Fruit fly (Drosophila melanogaster) whole organism, prepupa: Measurements from ENCODE around the gene pyd.

Experiments used
- Blimp-1 ChIP-seq: fragments of 200-800 bp; sonication (Bioruptor generic); optimal IDR thresholded peaks from 3 replicates; lab custom pipeline; 2017; ENCODE audit warnings: missing biosample characterization, missing genetic modification characterization, mild to moderate bottlenecking, moderate library complexity, missing genetic modification reagents
- CG10631 ChIP-seq: fragments of 200-800 bp; sonication (Bioruptor generic); optimal IDR thresholded peaks from 2 replicates; lab custom pipeline; 2016; ENCODE audit warnings: missing biosample characterization, missing genetic modification characterization
- CG10669 ChIP-seq: fragments of 200-800 bp; sonication (Bioruptor generic); optimal IDR thresholded peaks from 3 replicates; lab custom pipeline; 2018; ENCODE audit warnings: missing biosample characterization, mild to moderate bottlenecking, missing genetic modification characterization, moderate library complexity
- CG11294 ChIP-seq: fragments of 200-800 bp; sonication (Bioruptor generic); IDR thresholded peaks from 2 replicates; pipeline ENCODE4 v1.3.6; 2022; ENCODE audit warnings: missing biosample characterization, missing genetic modification characterization
- CG11762 ChIP-seq: fragments of 200-800 bp; sonication (Bioruptor generic); optimal IDR thresholded peaks from 3 replicates; lab custom pipeline; 2016; ENCODE audit warnings: missing biosample characterization, missing genetic modification characterization; ENCODE audit not compliant: insufficient read depth
- CG11902 ChIP-seq: fragments of 200-800 bp; sonication (Bioruptor generic); optimal IDR thresholded peaks from 3 replicates; lab custom pipeline; 2016; ENCODE audit warnings: missing biosample characterization, missing genetic modification characterization
- CG15336 ChIP-seq: fragments of 200-800 bp; sonication (Bioruptor generic); IDR thresholded peaks from 2 replicates; pipeline ENCODE4 v1.3.6; 2022; ENCODE audit warnings: missing biosample characterization, missing genetic modification characterization
- CG1621 ChIP-seq: fragments of 200-800 bp; sonication (Bioruptor generic); optimal IDR thresholded peaks from 3 replicates; lab custom pipeline; 2018; ENCODE audit warnings: missing biosample characterization, mild to moderate bottlenecking, missing genetic modification characterization
- CG16779 ChIP-seq: fragments of 200-800 bp; sonication (Bioruptor generic); optimal IDR thresholded peaks from 3 replicates; lab custom pipeline; 2017; ENCODE audit warnings: missing biosample characterization, mild to moderate bottlenecking, missing genetic modification characterization
- CG3032 ChIP-seq: fragments of 200-800 bp; optimal IDR thresholded peaks from 2 replicates; lab custom pipeline; 2019; ENCODE audit warnings: missing biosample characterization, mild to moderate bottlenecking, missing genetic modification characterization, moderate library complexity
- CG34406 ChIP-seq: fragments of 200-800 bp; sonication (Bioruptor generic); optimal IDR thresholded peaks from 3 replicates; lab custom pipeline; 2016; ENCODE audit warnings: missing biosample characterization, missing genetic modification characterization
- CG4318 ChIP-seq: fragments of 200-800 bp; sonication (Bioruptor generic); optimal IDR thresholded peaks from 3 replicates; lab custom pipeline; 2017; ENCODE audit warnings: missing biosample characterization, mild to moderate bottlenecking, missing genetic modification characterization
- CG6276 ChIP-seq: fragments of 200-800 bp; sonication (Bioruptor generic); optimal IDR thresholded peaks from 2 replicates; lab custom pipeline; 2017; ENCODE audit warnings: missing biosample characterization, mild to moderate bottlenecking, missing genetic modification characterization
- CG6792 ChIP-seq: fragments of 200-800 bp; sonication (Bioruptor generic); optimal IDR thresholded peaks from 3 replicates; lab custom pipeline; 2016; ENCODE audit warnings: missing biosample characterization, missing genetic modification characterization
- CG6808 ChIP-seq: fragments of 200-800 bp; sonication (Bioruptor generic); optimal IDR thresholded peaks from 3 replicates; lab custom pipeline; 2017; ENCODE audit warnings: missing biosample characterization, missing genetic modification characterization, mild to moderate bottlenecking, moderate library complexity, missing genetic modification reagents
- CG6854 ChIP-seq: fragments of 200-800 bp; sonication (Bioruptor generic); optimal IDR thresholded peaks from 2 replicates; lab custom pipeline; 2017; ENCODE audit warnings: missing biosample characterization, mild to moderate bottlenecking, missing genetic modification characterization
- CG7368 ChIP-seq: fragments of 200-800 bp; sonication (Bioruptor generic); optimal IDR thresholded peaks from 3 replicates; lab custom pipeline; 2016; ENCODE audit warnings: missing biosample characterization, missing genetic modification characterization
- CG8119 ChIP-seq: fragments of 200-800 bp; sonication (Bioruptor generic); IDR thresholded peaks from 3 replicates; pipeline ENCODE4 v1.3.6; 2022; ENCODE audit warnings: missing biosample characterization, missing genetic modification characterization
- CG8632 ChIP-seq: fragments of 200-800 bp; sonication (Bioruptor generic); optimal IDR thresholded peaks from 3 replicates; lab custom pipeline; 2016; ENCODE audit warnings: missing biosample characterization, missing genetic modification characterization
- CG9139 ChIP-seq: fragments of 200-800 bp; sonication (Bioruptor generic); optimal IDR thresholded peaks from 3 replicates; lab custom pipeline; 2017; ENCODE audit warnings: missing biosample characterization, mild to moderate bottlenecking, missing genetic modification characterization
- Eip75B ChIP-seq: fragments of 200-800 bp; sonication (Bioruptor generic); optimal IDR thresholded peaks from 3 replicates; lab custom pipeline; 2016; ENCODE audit warnings: missing biosample characterization, missing genetic modification characterization
- Eip78C ChIP-seq: fragments of 200-800 bp; sonication (Bioruptor generic); peaks from one replicate; lab custom pipeline; 2016; ENCODE audit warnings: missing biosample characterization, missing genetic modification characterization
- Ets21C ChIP-seq: fragments of 200-800 bp; sonication (Bioruptor generic); optimal IDR thresholded peaks from 3 replicates; lab custom pipeline; 2016; ENCODE audit warnings: missing biosample characterization, missing genetic modification characterization
- Gug ChIP-seq: fragments of 200-800 bp; sonication (Bioruptor generic); IDR thresholded peaks from 2 replicates; pipeline ENCODE4 v1.3.6; 2022; ENCODE audit warnings: missing biosample characterization, missing genetic modification characterization
- Hr38 ChIP-seq: sonication (Bioruptor generic); optimal IDR thresholded peaks from 2 replicates; lab custom pipeline; 2016; ENCODE audit warnings: missing biosample characterization, missing genetic modification characterization
- Hr39 ChIP-seq: fragments of 200-800 bp; sonication (Bioruptor generic); optimal IDR thresholded peaks from 2 replicates; lab custom pipeline; 2016; ENCODE audit warnings: missing biosample characterization, missing genetic modification characterization
- Hr4 ChIP-seq: fragments of 200-800 bp; sonication (Bioruptor generic); optimal IDR thresholded peaks from 3 replicates; lab custom pipeline; 2016; ENCODE audit warnings: missing biosample characterization, missing genetic modification characterization
- Lpt ChIP-seq: fragments of 200-800 bp; sonication (Bioruptor generic); optimal IDR thresholded peaks from 3 replicates; lab custom pipeline; 2016; ENCODE audit warnings: missing biosample characterization, missing genetic modification characterization
- Met ChIP-seq: fragments of 200-800 bp; sonication (Bioruptor generic); optimal IDR thresholded peaks from 3 replicates; lab custom pipeline; 2016; ENCODE audit warnings: missing biosample characterization, missing genetic modification characterization
- OdsH ChIP-seq: fragments of 200-800 bp; sonication (Bioruptor generic); optimal IDR thresholded peaks from 3 replicates; lab custom pipeline; 2016; ENCODE audit warnings: missing biosample characterization, missing genetic modification characterization
- Smox ChIP-seq: fragments of 200-800 bp; sonication (Bioruptor generic); optimal IDR thresholded peaks from 3 replicates; lab custom pipeline; 2016; ENCODE audit warnings: missing biosample characterization, missing genetic modification characterization
- Sox102F ChIP-seq: fragments of 200-800 bp; sonication (Bioruptor generic); optimal IDR thresholded peaks from 2 replicates; lab custom pipeline; 2016; ENCODE audit warnings: missing biosample characterization, mild to moderate bottlenecking, missing genetic modification characterization
- Sox14 ChIP-seq: fragments of 200-800 bp; sonication (Bioruptor generic); optimal IDR thresholded peaks from 3 replicates; lab custom pipeline; 2016; ENCODE audit warnings: missing biosample characterization, missing genetic modification characterization
- Sox15 ChIP-seq: fragments of 200-800 bp; sonication (Bioruptor generic); optimal IDR thresholded peaks from 3 replicates; lab custom pipeline; 2016; ENCODE audit warnings: missing biosample characterization, missing genetic modification characterization
- achi ChIP-seq: fragments of 200-800 bp; sonication (Bioruptor generic); optimal IDR thresholded peaks from 3 replicates; lab custom pipeline; 2016; ENCODE audit warnings: missing biosample characterization, missing genetic modification characterization
- acj6 ChIP-seq: fragments of 200-800 bp; sonication (Bioruptor generic); optimal IDR thresholded peaks from 3 replicates; lab custom pipeline; 2016; ENCODE audit warnings: missing biosample characterization, missing genetic modification characterization
- cyc ChIP-seq: fragments of 200-800 bp; sonication (Bioruptor generic); optimal IDR thresholded peaks from 3 replicates; lab custom pipeline; 2016; ENCODE audit warnings: missing biosample characterization, missing genetic modification characterization
- dsx ChIP-seq: fragments of 200-800 bp; optimal IDR thresholded peaks from 3 replicates; lab custom pipeline; 2019; ENCODE audit warnings: missing biosample characterization, mild to moderate bottlenecking, missing genetic modification characterization, moderate library complexity; ENCODE audit not compliant: poor library complexity, severe bottlenecking
- eg ChIP-seq: fragments of 200-800 bp; sonication (Bioruptor generic); IDR thresholded peaks from 3 replicates; pipeline ENCODE4 v1.3.6; 2022; ENCODE audit warnings: missing biosample characterization, missing genetic modification characterization
- esn ChIP-seq: fragments of 200-800 bp; sonication (Bioruptor generic); optimal IDR thresholded peaks from 2 replicates; lab custom pipeline; 2016; ENCODE audit warnings: missing biosample characterization, mild to moderate bottlenecking, missing genetic modification characterization, moderate library complexity
- fd59A ChIP-seq: fragments of 200-800 bp; sonication (Bioruptor generic); optimal IDR thresholded peaks from 2 replicates; lab custom pipeline; 2017; ENCODE audit warnings: missing biosample characterization, mild to moderate bottlenecking, missing genetic modification characterization, missing genetic modification reagents
- fd85E ChIP-seq: fragments of 200-800 bp; sonication (Bioruptor generic); optimal IDR thresholded peaks from 3 replicates; lab custom pipeline; 2016; ENCODE audit warnings: missing biosample characterization, missing genetic modification characterization
- fkh ChIP-seq: fragments of 200-800 bp; sonication (Bioruptor generic); optimal IDR thresholded peaks from 3 replicates; lab custom pipeline; 2017; ENCODE audit warnings: missing biosample characterization, mild to moderate bottlenecking, missing genetic modification characterization, moderate library complexity
- lz ChIP-seq: fragments of 200-800 bp; sonication (Bioruptor generic); optimal IDR thresholded peaks from 3 replicates; lab custom pipeline; 2016; ENCODE audit warnings: missing biosample characterization, missing genetic modification characterization
- net ChIP-seq: fragments of 200-800 bp; sonication (Bioruptor generic); optimal IDR thresholded peaks from 3 replicates; lab custom pipeline; 2016; ENCODE audit warnings: missing biosample characterization, missing genetic modification characterization
- pdm3 ChIP-seq: fragments of 200-800 bp; sonication (Bioruptor generic); optimal IDR thresholded peaks from 3 replicates; lab custom pipeline; 2016; ENCODE audit warnings: missing biosample characterization, missing genetic modification characterization
- salr ChIP-seq, 2 experiments: fragments of 200-800 bp; sonication (Bioruptor generic); optimal IDR thresholded peaks; 3 replicates each; lab custom pipeline; 2016 to 2018; ENCODE audit warnings: missing biosample characterization in 2 of 2, missing genetic modification characterization in 2 of 2, mild to moderate bottlenecking in 1 of 2
- spab ChIP-seq: fragments of 200-800 bp; sonication (Bioruptor generic); optimal IDR thresholded peaks from 2 replicates; lab custom pipeline; 2017; ENCODE audit warnings: missing biosample characterization, mild to moderate bottlenecking, missing genetic modification characterization, missing genetic modification reagents
- ss ChIP-seq, 2 experiments: fragments of 200-800 bp; sonication (Bioruptor generic); optimal IDR thresholded peaks; 2 replicates in 1 of 2; 3 replicates in 1 of 2; lab custom pipeline; 2017 to 2018; ENCODE audit warnings: mild to moderate bottlenecking in 2 of 2, missing biosample characterization in 2 of 2, missing genetic modification characterization in 2 of 2, moderate library complexity in 1 of 2
- topi ChIP-seq: fragments of 200-800 bp; sonication (Bioruptor generic); optimal IDR thresholded peaks from 3 replicates; lab custom pipeline; 2016; ENCODE audit warnings: missing biosample characterization, missing genetic modification characterization
- vri ChIP-seq: fragments of 200-800 bp; sonication (Bioruptor generic); optimal IDR thresholded peaks from 3 replicates; lab custom pipeline; 2016; ENCODE audit warnings: missing biosample characterization, mild to moderate bottlenecking, missing genetic modification characterization

pyd gene

dm6 chr3R:8811323-8811936 lies 120.3 kb downstream of the pyd start:
- peak; percentile 99 for TF ChIP-seq CG6276 (GFP tag; lab: Kevin White, UChicago)
- peak; percentile 99 for TF ChIP-seq esn (GFP tag; lab: Kevin White, UChicago)
- TF ChIP-seq fd85E (GFP tag; lab: Kevin White, UChicago): peak; percentile 91
- peak; percentile 97 for TF ChIP-seq Smox (GFP tag; lab: Kevin White, UChicago)
- peak; percentile 94 for TF ChIP-seq fkh (GFP tag; lab: Kevin White, UChicago)
- TF ChIP-seq CG11762 (GFP tag; lab: Kevin White, UChicago): peak; percentile 99
- peak; percentile 99 for TF ChIP-seq net (GFP tag; lab: Kevin White, UChicago)
- peak; percentile 99 for TF ChIP-seq Sox14 (GFP tag; lab: Kevin White, UChicago)
- TF ChIP-seq CG1621 (tag; lab: Kevin White, UChicago): peak; percentile 98
- peak; percentile 98 for TF ChIP-seq CG6808 (GFP tag; lab: Kevin White, UChicago)
- TF ChIP-seq CG8632 (GFP tag; lab: Kevin White, UChicago): peak; percentile 99
- TF ChIP-seq CG4318: peak; percentile 99
- TF ChIP-seq achi (GFP tag; lab: Kevin White, UChicago): peak; percentile 98
- peak; percentile 84 for TF ChIP-seq Blimp-1 (GFP tag; lab: Kevin White, UChicago)
- peak; percentile 98 for TF ChIP-seq topi (GFP tag; lab: Kevin White, UChicago)
- peak; percentile 99 for TF ChIP-seq Met (GFP tag; lab: Kevin White, UChicago)
- peak; percentile 99 for TF ChIP-seq CG6792 (GFP tag; lab: Kevin White, UChicago)
- peak; percentile 99 for TF ChIP-seq eg (GFP tag; lab: Robert Waterston, UW)
- peak; percentile 98 for TF ChIP-seq Sox102F (GFP tag; lab: Kevin White, UChicago)
- TF ChIP-seq Hr38 (GFP tag; lab: Kevin White, UChicago): peak; percentile 87
- peak; percentile 97 for TF ChIP-seq Sox15
- peak; percentile 98 for TF ChIP-seq dsx (GFP tag; lab: Kevin White, UChicago)
- peak; percentile 99 for TF ChIP-seq acj6 (GFP tag; lab: Kevin White, UChicago)
- peak; percentile 98 for TF ChIP-seq ss (GFP tag; optimal IDR thresholded peaks at IDR 0.05; lab: Kevin White, UChicago)
- TF ChIP-seq Ets21C (GFP tag; lab: Kevin White, UChicago): peak; percentile 97
- TF ChIP-seq CG16779 (tag; lab: Kevin White, UChicago): peak; percentile 98
- peak; percentile 99 for TF ChIP-seq CG3032 (tag; lab: Kevin White, UChicago)
- TF ChIP-seq pdm3 (GFP tag; lab: Kevin White, UChicago): peak; percentile 99
- TF ChIP-seq Hr4 (GFP tag; lab: Kevin White, UChicago): peak; percentile 100
- peak; percentile 99 for TF ChIP-seq Hr39 (GFP tag; lab: Kevin White, UChicago)
- peak; percentile 98 for TF ChIP-seq CG7368
- peak; percentile 95 for TF ChIP-seq CG9139
- TF ChIP-seq CG15336: peak; percentile 99
- TF ChIP-seq Lpt (GFP tag; lab: Kevin White, UChicago): peak; percentile 99
- peak; percentile 98 to 99 for TF ChIP-seq salr (GFP tag; optimal IDR thresholded peaks at IDR 0.05; lab: Kevin White, UChicago)
- peak; percentile 99 for TF ChIP-seq CG11294 (GFP tag; lab: Robert Waterston, UW)
- TF ChIP-seq lz (GFP tag; lab: Kevin White, UChicago): peak; percentile 98
- peak; percentile 97 for TF ChIP-seq CG11902 (GFP tag; lab: Kevin White, UChicago)
- TF ChIP-seq CG34406 (GFP tag; lab: Kevin White, UChicago): peak; percentile 98
- peak; percentile 98 for TF ChIP-seq cyc (GFP tag; lab: Kevin White, UChicago)
- TF ChIP-seq spab (GFP tag; lab: Kevin White, UChicago): peak; percentile 99
- TF ChIP-seq Gug (GFP tag; lab: Robert Waterston, UW): peak; percentile 98
- TF ChIP-seq CG10631 (GFP tag; lab: Kevin White, UChicago): peak; percentile 99
- peak; percentile 99 for TF ChIP-seq OdsH
- TF ChIP-seq vri (GFP tag; lab: Kevin White, UChicago): peak; percentile 99
- peak; percentile 99 for TF ChIP-seq fd59A (GFP tag; lab: Kevin White, UChicago)
- peak; percentile 99 for TF ChIP-seq Eip75B (GFP tag; lab: Kevin White, UChicago)
- TF ChIP-seq CG6854: peak; percentile 89
- TF ChIP-seq CG10669 (GFP tag; lab: Kevin White, UChicago): peak; percentile 99
- TF ChIP-seq CG8119 (GFP tag; lab: Robert Waterston, UW): peak; percentile 99
- TF ChIP-seq Eip78C (GFP tag; lab: Kevin White, UChicago): peak; percentile 100
